Fruit fly (Drosophila melanogaster) whole organism, embryonic: ENCODE data around the gene mRpS14.

Experiments used
- BtbVII ChIP-seq: fragments of 200-800 bp; sonication (Bioruptor generic); optimal IDR thresholded peaks from 3 replicates; lab custom pipeline; 2017; ENCODE audit warnings: missing biosample characterization, mild to moderate bottlenecking, missing genetic modification characterization
- C15 ChIP-seq: fragments of 200-800 bp; sonication (Bioruptor generic); IDR thresholded peaks from 3 replicates; pipeline ENCODE4 v1.3.6; 2022; ENCODE audit warnings: missing biosample characterization, missing genetic modification characterization
- CG1024 ChIP-seq: fragments of 200-800 bp; sonication (Bioruptor generic); IDR thresholded peaks from 2 replicates; pipeline ENCODE4 v1.3.6; 2022; ENCODE audit warnings: missing biosample characterization, missing genetic modification characterization
- CG11247 ChIP-seq: fragments of 200-800 bp; sonication (Bioruptor generic); IDR thresholded peaks from 2 replicates; pipeline ENCODE4 v1.3.6; 2022; ENCODE audit warnings: missing biosample characterization, missing genetic modification characterization
- CG11456 ChIP-seq: fragments of 200-800 bp; sonication (Bioruptor generic); IDR thresholded peaks from 3 replicates; pipeline ENCODE4 v1.3.6; 2022; ENCODE audit warnings: missing biosample characterization, missing genetic modification characterization
- CG11504 ChIP-seq: fragments of 200-800 bp; sonication (Bioruptor generic); optimal IDR thresholded peaks from 3 replicates; lab custom pipeline; 2019; ENCODE audit warnings: missing biosample characterization, mild to moderate bottlenecking, missing genetic modification characterization, moderate library complexity
- CG12769 ChIP-seq: fragments of 200-800 bp; sonication (Bioruptor generic); optimal IDR thresholded peaks from 2 replicates; lab custom pipeline; 2019; ENCODE audit warnings: missing biosample characterization, mild to moderate bottlenecking, missing genetic modification characterization, moderate library complexity
- CG13123 ChIP-seq: fragments of 200-800 bp; sonication (Bioruptor generic); optimal IDR thresholded peaks from 2 replicates; lab custom pipeline; 2016; ENCODE audit warnings: missing biosample characterization, missing genetic modification characterization
- CG15073 ChIP-seq: fragments of 200-800 bp; sonication (Bioruptor generic); optimal IDR thresholded peaks from 2 replicates; lab custom pipeline; 2016; ENCODE audit warnings: missing biosample characterization, missing genetic modification characterization
- CG1529 ChIP-seq: fragments of 200-800 bp; sonication (Bioruptor generic); optimal IDR thresholded peaks from 3 replicates; lab custom pipeline; 2018; ENCODE audit warnings: missing biosample characterization, missing genetic modification characterization
- CG2875 ChIP-seq: fragments of 200-800 bp; sonication (Bioruptor generic); optimal IDR thresholded peaks from 2 replicates; lab custom pipeline; 2017; ENCODE audit warnings: missing biosample characterization, mild to moderate bottlenecking, missing genetic modification characterization, missing genetic modification reagents
- CG30403 ChIP-seq: fragments of 200-800 bp; sonication (Bioruptor generic); optimal IDR thresholded peaks from 3 replicates; lab custom pipeline; 2016; ENCODE audit warnings: missing biosample characterization, missing genetic modification characterization
- CG31441 ChIP-seq: fragments of 200-800 bp; sonication (Bioruptor generic); IDR thresholded peaks from 2 replicates; pipeline ENCODE4 v1.3.6; 2022; ENCODE audit warnings: missing biosample characterization, missing genetic modification characterization
- CG4617 ChIP-seq: fragments of 200-800 bp; sonication (Bioruptor generic); optimal IDR thresholded peaks from 3 replicates; lab custom pipeline; 2016; ENCODE audit warnings: missing biosample characterization, missing genetic modification characterization, borderline replicate concordance
- CG6689 ChIP-seq: fragments of 200-800 bp; sonication (Bioruptor generic); IDR thresholded peaks from 2 replicates; pipeline ENCODE4 v1.3.6; 2022; ENCODE audit warnings: missing biosample characterization, missing genetic modification characterization
- CG7928 ChIP-seq: fragments of 200-800 bp; sonication (Bioruptor generic); optimal IDR thresholded peaks from 2 replicates; lab custom pipeline; 2017; ENCODE audit warnings: missing biosample characterization, mild to moderate bottlenecking, missing genetic modification characterization
- CG9876 ChIP-seq: fragments of 200-800 bp; sonication (Bioruptor generic); optimal IDR thresholded peaks from 2 replicates; lab custom pipeline; 2016; ENCODE audit warnings: missing biosample characterization, missing genetic modification characterization
- CTCF ChIP-seq: fragments of 200-800 bp; sonication (Bioruptor generic); optimal IDR thresholded peaks from 2 replicates; lab custom pipeline; 2017; ENCODE audit warnings: missing biosample characterization, mild to moderate bottlenecking, missing genetic modification characterization, moderate library complexity
- Chrac-16 ChIP-seq: fragments of 200-800 bp; sonication (Bioruptor generic); optimal IDR thresholded peaks from 3 replicates; lab custom pipeline; 2016; ENCODE audit warnings: missing biosample characterization, missing genetic modification characterization
- Doc2 ChIP-seq: fragments of 200-800 bp; sonication (Bioruptor generic); IDR thresholded peaks from 2 replicates; pipeline ENCODE4 v1.3.6; 2022; ENCODE audit warnings: missing biosample characterization, missing genetic modification characterization
- Dref ChIP-seq: fragments of 200-800 bp; sonication (Bioruptor generic); IDR thresholded peaks from 2 replicates; pipeline ENCODE4 v1.3.6; 2022; ENCODE audit warnings: missing biosample characterization, missing genetic modification characterization
- ERR ChIP-seq: fragments of 200-800 bp; sonication (Bioruptor generic); optimal IDR thresholded peaks from 2 replicates; lab custom pipeline; 2016; ENCODE audit warnings: missing biosample characterization, missing genetic modification characterization
- Gsc ChIP-seq: fragments of 200-800 bp; sonication (Bioruptor generic); IDR thresholded peaks from 2 replicates; pipeline ENCODE4 v1.3.6; 2022; ENCODE audit warnings: missing biosample characterization, missing genetic modification characterization
- HHEX ChIP-seq: fragments of 200-800 bp; sonication (Bioruptor generic); optimal IDR thresholded peaks from 3 replicates; lab custom pipeline; 2017; ENCODE audit warnings: missing biosample characterization, mild to moderate bottlenecking, missing genetic modification characterization, missing genetic modification reagents
- HLH3B ChIP-seq: fragments of 200-800 bp; sonication (Bioruptor generic); IDR thresholded peaks from 2 replicates; pipeline ENCODE4 v1.3.6; 2022; ENCODE audit warnings: missing biosample characterization, missing genetic modification characterization
- Max ChIP-seq: fragments of 200-800 bp; sonication (Bioruptor generic); optimal IDR thresholded peaks from 2 replicates; lab custom pipeline; 2016; ENCODE audit warnings: missing biosample characterization, mild to moderate bottlenecking, missing genetic modification characterization
- Myb ChIP-seq: fragments of 200-800 bp; sonication (Bioruptor generic); optimal IDR thresholded peaks from 2 replicates; lab custom pipeline; 2016; ENCODE audit warnings: missing biosample characterization, missing genetic modification characterization
- Sox102F ChIP-seq: fragments of 200-800 bp; sonication (Bioruptor generic); optimal IDR thresholded peaks from 2 replicates; lab custom pipeline; 2018; ENCODE audit warnings: missing biosample characterization, mild to moderate bottlenecking, missing genetic modification characterization, moderate library complexity
- bowl ChIP-seq: fragments of 200-800 bp; sonication (Bioruptor generic); IDR thresholded peaks from 2 replicates; pipeline ENCODE4 v1.3.6; 2022; ENCODE audit warnings: missing biosample characterization, missing genetic modification characterization
- dm ChIP-seq: fragments of 200-800 bp; sonication (Bioruptor generic); optimal IDR thresholded peaks from 3 replicates; lab custom pipeline; 2016; ENCODE audit warnings: missing biosample characterization, missing genetic modification characterization
- gro ChIP-seq: fragments of 200-800 bp; sonication (Bioruptor generic); optimal IDR thresholded peaks from 2 replicates; lab custom pipeline; 2016; ENCODE audit warnings: missing biosample characterization, missing genetic modification characterization
- hb ChIP-seq: fragments of 200-800 bp; sonication (Bioruptor generic); IDR thresholded peaks from 3 replicates; pipeline ENCODE4 v1.3.6; 2022; ENCODE audit warnings: missing biosample characterization, missing genetic modification characterization; ENCODE audit not compliant: partially characterized antibody
- run ChIP-seq: fragments of 200-800 bp; sonication (Bioruptor generic); optimal IDR thresholded peaks from 3 replicates; lab custom pipeline; 2018; ENCODE audit warnings: missing biosample characterization, mild to moderate bottlenecking, missing genetic modification characterization
- schlank ChIP-seq: fragments of 200-800 bp; sonication (Bioruptor generic); optimal IDR thresholded peaks from 2 replicates; lab custom pipeline; 2018; ENCODE audit warnings: missing biosample characterization, mild to moderate bottlenecking, missing genetic modification characterization
- sima ChIP-seq: fragments of 200-800 bp; sonication (Bioruptor generic); optimal IDR thresholded peaks from 2 replicates; lab custom pipeline; 2016; ENCODE audit warnings: missing biosample characterization, missing genetic modification characterization
- sqz ChIP-seq: fragments of 200-800 bp; sonication (Bioruptor generic); optimal IDR thresholded peaks from 3 replicates; lab custom pipeline; 2018; ENCODE audit warnings: missing biosample characterization, mild to moderate bottlenecking, missing genetic modification characterization
- sr ChIP-seq: fragments of 200-800 bp; sonication (Bioruptor generic); IDR thresholded peaks from 3 replicates; pipeline ENCODE4 v1.3.6; 2022; ENCODE audit warnings: missing biosample characterization, missing genetic modification characterization
- ssp ChIP-seq: fragments of 200-800 bp; sonication (Bioruptor generic); IDR thresholded peaks from 2 replicates; pipeline ENCODE4 v1.3.6; 2022; ENCODE audit warnings: missing biosample characterization, missing genetic modification characterization
- sug ChIP-seq: fragments of 200-800 bp; optimal IDR thresholded peaks from 2 replicates; lab custom pipeline; 2019; ENCODE audit warnings: missing biosample characterization, mild to moderate bottlenecking, missing genetic modification characterization, moderate library complexity
- tio ChIP-seq: fragments of 200-800 bp; sonication (Bioruptor generic); optimal IDR thresholded peaks from 2 replicates; lab custom pipeline; 2017; ENCODE audit warnings: missing biosample characterization, missing genetic modification characterization, inconsistent platforms
- twi ChIP-seq: fragments of 200-800 bp; optimal IDR thresholded peaks from 2 replicates; lab custom pipeline; 2019; ENCODE audit warnings: missing biosample characterization, mild to moderate bottlenecking, missing genetic modification characterization, moderate library complexity
- unc-4 ChIP-seq: fragments of 200-800 bp; sonication (Bioruptor generic); IDR thresholded peaks from 2 replicates; pipeline ENCODE4 v1.3.6; 2022; ENCODE audit warnings: missing biosample characterization, missing genetic modification characterization; ENCODE audit not compliant: partially characterized antibody
- vfl ChIP-seq: fragments of 200-800 bp; sonication (Bioruptor generic); optimal IDR thresholded peaks from 2 replicates; lab custom pipeline; 2016; ENCODE audit warnings: missing biosample characterization, missing genetic modification characterization

The mRpS14 gene

DNA sequence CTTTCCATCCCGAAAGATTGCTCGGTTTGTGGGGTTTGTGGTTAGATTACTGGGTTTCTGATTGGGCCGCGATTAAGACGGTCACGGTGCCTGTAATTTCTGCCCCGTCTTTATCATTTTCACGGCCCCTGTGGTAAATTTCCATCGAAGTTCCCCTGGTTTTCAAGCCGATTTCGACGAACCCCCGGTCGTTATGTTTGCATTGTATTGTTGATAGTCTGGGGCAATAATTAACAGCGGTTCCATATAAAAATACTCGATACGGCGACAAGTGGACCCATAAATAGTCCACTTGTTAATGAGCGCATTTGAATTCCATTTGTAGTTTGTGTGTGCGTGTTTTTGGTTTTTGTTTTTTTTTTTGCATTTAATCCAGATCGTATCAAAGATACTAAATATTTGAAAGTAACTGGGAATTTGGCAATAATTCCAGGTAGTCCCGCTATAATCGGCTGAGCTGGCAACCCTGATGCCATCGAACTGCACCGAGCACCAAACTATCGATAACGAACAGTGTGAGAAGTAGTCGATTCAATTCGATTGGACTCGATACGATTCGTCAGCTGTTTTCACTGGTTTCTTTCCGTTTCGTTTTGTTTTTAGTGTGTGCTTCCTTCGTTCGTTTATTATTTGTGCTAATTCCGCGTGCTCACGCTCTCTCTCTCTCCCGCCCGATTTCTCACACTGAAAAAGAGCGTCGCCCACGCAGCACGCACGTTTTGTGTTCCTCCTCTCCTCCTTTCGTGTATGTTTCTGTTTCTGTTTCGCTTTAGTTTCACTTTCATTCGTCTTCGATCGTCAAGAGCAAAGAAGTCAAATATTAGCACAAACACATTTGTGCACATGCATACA, 25.5 kb upstream of the mRpS14 start (continued):
- TF ChIP-seq BtbVII (GFP tag; lab: Kevin White, UChicago) = no peak
- TF ChIP-seq CG1024 = no peak
- peak; percentile 54; the same call in 1 of the 3 replicates for TF ChIP-seq CG11456 (GFP tag; lab: Robert Waterston, UW)
- peak; percentile 99 for TF ChIP-seq sr (GFP tag; lab: Robert Waterston, UW)
- TF ChIP-seq CG4617 = no peak
- TF ChIP-seq dm (GFP tag; lab: Kevin White, UChicago) = peak; percentile 36
- TF ChIP-seq gro (GFP tag; lab: Kevin White, UChicago) = peak; percentile 49
- TF ChIP-seq HHEX (GFP tag; lab: Kevin White, UChicago) = no peak
- TF ChIP-seq unc-4 (GFP tag; lab: Robert Waterston, UW) = peak; percentile 80
- TF ChIP-seq CG15073 = no peak
- no peak for TF ChIP-seq Doc2
- TF ChIP-seq schlank = no peak
- peak; percentile 88 for TF ChIP-seq Dref
- peak; percentile 29 for TF ChIP-seq CTCF (GFP tag; lab: Kevin White, UChicago)
- no peak for TF ChIP-seq ssp (GFP tag; lab: Robert Waterston, UW)
- no peak for TF ChIP-seq sima (GFP tag; lab: Kevin White, UChicago)
- no peak for TF ChIP-seq twi (tag; lab: Kevin White, UChicago)
- no peak for TF ChIP-seq HLH3B
- TF ChIP-seq ERR (GFP tag; lab: Kevin White, UChicago) = peak; percentile 72
- no peak for TF ChIP-seq CG1529 (GFP tag; lab: Kevin White, UChicago)
- TF ChIP-seq CG31441 = no peak
- TF ChIP-seq CG7928 (GFP tag; lab: Kevin White, UChicago) = no peak
- no peak for TF ChIP-seq Chrac-16 (GFP tag; lab: Kevin White, UChicago)
- no peak for TF ChIP-seq C15 (GFP tag; lab: Robert Waterston, UW)
- TF ChIP-seq CG13123 (GFP tag; lab: Kevin White, UChicago) = no peak
- no peak for TF ChIP-seq bowl
- no peak for TF ChIP-seq run (tag; lab: Kevin White, UChicago)
- TF ChIP-seq CG6689 = no peak
- TF ChIP-seq CG30403 (GFP tag; lab: Kevin White, UChicago) = peak; percentile 48
- TF ChIP-seq CG11247 (GFP tag; lab: Robert Waterston, UW) = no peak
- TF ChIP-seq sqz (GFP tag; lab: Kevin White, UChicago) = no peak
- no peak for TF ChIP-seq CG9876 (GFP tag; lab: Kevin White, UChicago)
- TF ChIP-seq tio (GFP tag; lab: Kevin White, UChicago) = no peak
- TF ChIP-seq Sox102F (GFP tag; lab: Kevin White, UChicago) = no peak
- no peak for TF ChIP-seq CG2875 (GFP tag; lab: Kevin White, UChicago)
- peak; percentile 83 for TF ChIP-seq sug (tag; lab: Kevin White, UChicago)
- TF ChIP-seq Gsc = no peak
- TF ChIP-seq Myb (GFP tag; lab: Kevin White, UChicago) = peak; percentile 82
- no peak for TF ChIP-seq CG12769 (tag; lab: Kevin White, UChicago)
- TF ChIP-seq hb = peak; percentile 62; the same call in 1 of the 3 replicates
- peak; percentile 65 for TF ChIP-seq Max (GFP tag; lab: Kevin White, UChicago)
- TF ChIP-seq vfl (GFP tag; lab: Kevin White, UChicago) = peak; percentile 2
- TF ChIP-seq CG11504 (tag; lab: Kevin White, UChicago) = no peak
- TF ChIP-seq, all 482 proteins: peak for 191
